Fruit fly (Drosophila melanogaster) ovary, adult (tissue): ENCODE measurements around the gene CG13667.

Experiments used
- CG17801 ChIP-seq: fragments of 200-800 bp; optimal IDR thresholded peaks from 2 replicates; lab custom pipeline; 2019; ENCODE audit warnings: missing biosample characterization, mild to moderate bottlenecking, missing genetic modification characterization, moderate library complexity; ENCODE audit not compliant: partially characterized antibody

Gene CG13667

DNA sequence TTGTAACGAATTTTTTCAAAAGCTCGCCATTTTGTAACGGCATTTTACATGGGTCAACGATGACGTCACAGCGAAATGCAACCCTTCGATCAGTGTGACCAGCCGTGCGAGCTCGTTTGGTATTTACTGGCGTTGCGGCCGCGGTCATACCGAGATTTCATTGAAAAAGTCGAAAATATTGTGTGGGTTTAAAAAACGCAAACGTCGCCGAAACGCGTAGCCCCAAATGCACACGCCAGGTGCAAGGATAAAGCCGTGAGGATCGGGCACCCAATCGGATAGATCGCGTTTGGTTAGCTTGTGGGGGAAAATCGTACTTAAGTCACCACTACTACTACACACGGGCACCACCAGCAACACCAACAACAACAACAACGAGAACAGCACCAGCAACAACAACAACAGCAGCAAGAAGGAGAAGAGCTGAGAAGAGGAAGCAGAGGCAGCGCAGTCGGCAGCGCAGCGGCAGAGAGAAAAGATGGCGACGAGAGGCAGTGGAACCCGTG is 19.6 kb downstream of the CG13667 start, which contains the start of gene Cbl:
Cbl (plus strand) TSS at position 124 of the 506 bp plus-strand sequence.
- TF ChIP-seq CG17801 (GFP tag; lab: Kevin White, UChicago) = peak; percentile 24

DNA sequence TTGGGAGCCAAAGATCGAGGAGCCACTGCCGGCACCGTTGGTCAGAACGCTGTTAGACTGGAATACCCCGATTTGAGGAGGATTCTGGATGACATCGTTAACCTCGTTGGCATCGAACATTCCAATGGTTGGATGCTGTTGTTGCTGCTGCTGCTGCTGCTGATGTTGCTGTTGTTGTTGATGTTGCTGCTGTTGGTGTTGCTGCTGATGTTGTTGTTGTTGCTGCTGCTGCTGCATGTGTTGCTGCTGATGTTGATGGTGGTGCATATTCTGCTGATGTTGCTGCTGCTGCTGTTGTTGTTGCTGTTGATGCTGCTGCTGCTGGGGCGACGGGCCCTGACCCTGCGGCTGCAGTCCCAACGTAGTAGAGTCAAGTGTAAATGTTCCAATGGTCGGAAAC is 32.3 kb downstream of the CG13667 start:
- no peak for TF ChIP-seq CG17801 (GFP tag; lab: Kevin White, UChicago)

DNA sequence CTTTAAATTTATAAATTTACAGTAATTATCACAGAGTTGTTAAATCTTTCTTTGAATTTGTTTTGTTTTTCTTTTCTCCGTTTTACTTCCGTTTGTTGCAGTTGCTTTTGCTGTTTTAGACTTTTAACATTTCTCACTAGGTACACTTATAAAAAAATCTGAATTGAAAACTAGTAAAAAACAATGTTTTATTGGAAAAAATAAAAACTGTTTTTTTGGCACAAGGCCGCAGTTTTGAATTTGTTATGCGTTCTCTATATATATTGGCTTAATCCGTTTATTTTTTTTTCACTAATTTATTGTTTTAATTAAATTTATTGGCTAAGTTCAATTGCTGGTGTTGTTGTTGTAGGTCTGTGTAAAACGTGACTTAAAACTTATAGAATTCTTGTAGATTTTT is 34.8 kb downstream of the CG13667 start:
- no peak for TF ChIP-seq CG17801 (GFP tag; lab: Kevin White, UChicago)

DNA sequence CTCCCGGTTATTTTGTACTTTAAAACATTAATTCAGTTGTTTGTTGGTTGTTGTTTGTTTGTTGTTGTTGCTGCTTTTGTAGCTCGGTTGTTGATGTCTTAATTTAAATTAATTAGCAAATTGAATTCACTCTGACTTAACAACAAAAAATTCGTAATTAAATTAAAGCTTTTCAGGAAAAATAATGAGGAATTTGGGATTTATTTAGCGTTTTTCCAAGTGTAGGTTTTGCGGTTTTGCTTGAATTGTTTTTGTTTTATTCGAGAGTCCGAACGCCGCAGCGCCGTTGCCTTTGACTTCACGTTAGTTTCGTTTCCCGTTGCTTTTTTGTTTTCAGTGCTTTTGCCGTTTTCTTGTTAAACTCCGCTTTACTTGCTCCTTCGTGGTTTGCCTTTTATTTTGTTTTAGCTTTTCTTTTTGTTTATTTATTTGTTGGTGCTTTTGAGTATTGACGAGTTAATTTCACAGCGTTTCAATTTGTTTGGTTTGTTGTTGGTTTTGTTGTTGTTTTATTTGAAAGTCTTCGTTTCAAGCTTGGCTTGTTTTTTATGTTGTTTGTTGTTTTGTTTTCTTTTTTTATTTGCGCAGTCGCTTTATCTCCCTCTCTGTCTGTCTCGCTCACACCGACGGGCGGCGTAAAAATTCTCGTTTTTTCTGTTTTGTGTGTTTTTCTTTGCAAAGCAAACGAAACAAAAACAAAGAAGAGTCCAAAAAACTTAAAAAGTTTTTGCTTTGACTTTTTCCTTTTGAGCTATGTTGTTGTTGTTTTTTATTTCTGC is 35.7 kb downstream of the CG13667 start:
- TF ChIP-seq CG17801 (GFP tag; lab: Kevin White, UChicago) = peak; percentile 77

DNA sequence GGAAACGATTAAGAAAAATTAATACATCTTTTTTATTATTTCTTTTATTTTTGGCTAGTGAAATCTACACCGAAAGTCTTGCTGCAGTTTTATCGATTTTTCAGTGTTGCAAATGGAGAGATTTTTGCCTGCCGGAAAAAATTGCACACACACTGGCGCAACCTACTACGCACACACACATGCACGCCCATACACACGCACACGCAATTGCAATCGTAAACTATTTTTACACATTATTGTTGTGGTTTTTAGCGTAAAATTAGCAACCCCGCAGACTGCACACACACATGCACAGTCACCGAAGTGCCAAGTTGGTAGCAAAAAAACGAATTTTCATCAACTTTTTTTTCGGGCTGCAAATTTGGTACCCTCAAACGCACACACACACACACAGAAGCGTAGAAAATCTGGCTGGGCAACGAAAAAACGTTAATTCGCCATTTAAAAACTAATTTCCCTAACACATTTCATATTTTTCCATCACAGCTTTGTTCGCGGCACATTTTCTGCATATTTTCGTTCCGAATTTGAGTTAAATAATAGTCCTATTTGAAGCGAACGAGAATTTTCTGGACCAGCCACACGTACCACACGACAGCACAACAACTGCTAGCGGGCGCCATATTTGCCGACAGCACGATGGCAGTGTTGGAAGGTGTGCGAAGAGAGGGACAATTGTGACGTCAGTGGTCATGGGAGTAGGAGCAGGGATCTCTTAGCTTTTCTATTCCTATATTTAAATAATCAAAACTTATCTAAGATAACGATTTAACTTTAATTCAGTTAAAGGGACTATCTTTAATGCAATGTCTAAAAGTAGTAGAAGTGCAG is 36.7 kb downstream of the CG13667 start, which contains the start of gene Unr:
Unr (minus strand) TSS at position 637 of the 831 bp plus-strand sequence.
- peak; percentile 73 for TF ChIP-seq CG17801 (GFP tag; lab: Kevin White, UChicago)

DNA sequence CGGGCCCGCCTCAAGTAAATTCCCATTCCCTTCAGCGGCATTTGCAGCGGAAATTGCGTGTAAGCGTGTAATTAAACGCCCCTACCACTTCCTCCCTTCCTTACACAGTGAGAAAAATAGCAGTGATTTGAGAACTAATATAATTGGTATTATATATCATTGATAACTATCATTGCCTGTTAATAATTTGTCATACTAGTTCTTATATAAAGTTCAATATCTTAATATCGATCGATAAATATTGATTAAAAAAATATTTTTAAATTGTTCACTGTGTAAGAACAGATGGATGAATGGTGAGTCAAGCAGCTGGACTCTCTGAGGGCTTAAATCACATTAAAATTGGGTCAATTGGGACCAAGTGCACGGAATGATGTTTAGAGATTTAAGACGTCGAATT is 39.8 kb downstream of the CG13667 start:
- peak; percentile 67 for TF ChIP-seq CG17801 (GFP tag; lab: Kevin White, UChicago)

DNA sequence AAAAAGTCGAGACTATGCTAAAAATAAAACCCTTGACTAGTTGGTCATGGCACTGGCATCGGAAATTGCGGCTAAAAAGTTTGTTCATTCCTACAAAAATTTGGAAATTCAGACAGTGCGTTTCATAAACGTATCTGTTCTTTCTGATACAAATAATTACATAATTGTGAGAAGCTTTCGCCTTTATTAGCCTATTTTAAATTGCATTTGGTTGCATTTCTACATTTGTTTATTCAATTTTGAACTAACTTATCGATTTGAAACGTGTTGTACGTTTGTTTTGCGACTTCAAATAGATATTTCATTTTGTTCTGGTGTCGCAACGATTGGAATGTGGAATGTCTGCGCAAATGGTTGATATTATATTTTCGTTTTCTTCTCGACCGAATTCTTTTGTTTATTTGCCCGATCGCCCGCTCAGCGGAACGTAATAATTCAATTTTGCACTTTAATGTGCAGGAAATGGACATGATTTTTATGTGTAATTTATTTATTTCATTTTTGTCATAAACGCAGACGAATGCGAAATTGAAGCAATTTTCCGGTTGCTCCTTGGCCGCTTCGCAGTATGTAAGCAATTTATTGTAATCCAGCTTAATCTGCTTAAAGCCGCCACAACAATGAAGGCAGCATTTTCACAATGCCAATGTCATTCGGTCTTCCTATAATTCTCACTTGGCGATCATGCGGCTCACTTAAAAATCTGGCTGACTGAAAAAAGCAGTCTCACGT is 41.0 kb downstream of the CG13667 start:
- TF ChIP-seq CG17801 (GFP tag; lab: Kevin White, UChicago) = no peak

DNA sequence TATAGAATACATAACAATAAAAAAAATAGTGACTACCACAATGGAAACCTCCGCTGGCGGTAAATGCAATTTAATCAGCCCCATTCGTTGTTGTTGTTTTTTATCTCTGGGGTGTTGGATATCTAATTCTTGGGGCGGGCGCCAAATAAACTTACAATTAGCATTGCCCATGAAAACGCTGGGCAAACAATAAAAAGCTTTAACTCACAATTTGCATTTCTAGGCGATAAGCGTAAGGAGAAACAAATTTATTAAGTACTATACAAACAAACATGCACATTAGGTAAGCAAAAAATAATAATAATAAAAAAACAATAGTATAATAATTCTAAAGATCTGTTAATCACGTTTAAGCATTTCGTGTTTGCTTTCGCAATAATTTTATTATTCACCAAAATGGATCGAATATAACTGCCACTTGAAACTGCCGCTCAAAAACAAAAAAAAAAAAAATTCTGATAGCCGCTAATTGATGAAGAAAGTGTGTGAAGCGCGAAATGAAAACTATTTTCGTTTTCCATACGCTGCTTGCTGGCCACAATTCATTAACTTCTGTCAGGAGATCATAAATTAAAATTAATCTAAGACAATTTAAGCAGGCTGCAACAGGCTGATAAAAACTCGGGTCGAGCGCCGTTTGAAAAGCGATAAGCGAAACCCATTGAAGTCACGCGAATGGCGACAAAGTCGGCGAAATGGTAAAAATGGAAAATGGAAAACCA is 42.7 kb downstream of the CG13667 start:
- TF ChIP-seq CG17801 (GFP tag; lab: Kevin White, UChicago) = peak; percentile 18

DNA sequence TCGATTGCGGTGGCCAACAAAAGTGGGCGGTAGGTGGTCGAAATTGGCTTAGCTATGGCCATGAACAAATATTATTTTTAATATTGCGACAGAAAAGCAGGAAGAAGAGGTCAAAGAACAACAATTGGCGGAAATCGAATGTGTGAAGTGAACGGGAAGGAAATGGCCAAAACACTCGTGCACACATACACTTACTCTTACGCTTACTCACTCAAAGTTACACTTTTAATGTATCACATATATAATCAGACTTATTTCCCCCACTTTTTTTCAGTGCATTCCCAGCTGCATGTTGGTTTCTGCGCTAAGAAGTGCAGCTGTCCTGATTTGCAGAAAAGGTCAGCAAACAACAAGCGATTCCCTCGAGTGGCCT is 43.2 kb downstream of the CG13667 start:
- no peak for TF ChIP-seq CG17801 (GFP tag; lab: Kevin White, UChicago)

DNA sequence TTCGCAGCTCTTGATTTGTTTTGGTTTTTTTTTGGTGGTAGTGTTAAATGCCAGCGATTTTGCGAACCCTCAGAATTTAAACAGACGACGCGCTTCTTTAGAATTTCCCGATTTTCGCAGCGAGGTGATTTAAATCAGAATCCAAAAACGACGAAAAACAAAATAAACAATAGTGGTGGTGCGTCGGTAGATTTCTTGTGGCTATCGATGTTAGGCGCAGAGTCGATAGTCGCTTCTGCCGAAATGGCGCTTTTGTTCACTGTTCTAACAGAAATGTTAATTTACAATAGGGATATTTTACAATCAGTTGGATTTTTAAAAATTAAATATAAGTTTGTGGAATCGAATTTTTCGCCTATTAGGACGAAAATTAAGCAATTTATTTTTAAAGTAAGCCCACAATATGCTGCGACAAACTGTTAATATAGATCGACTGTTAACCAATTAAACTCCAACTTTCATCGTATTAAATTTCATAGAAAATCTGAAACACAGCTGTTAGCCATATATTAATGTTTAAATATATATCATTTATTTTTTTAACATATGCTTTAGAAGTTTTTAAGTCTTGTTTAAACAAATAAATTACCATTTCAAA is 44.0 kb downstream of the CG13667 start, which contains the start of gene CG6983:
CG6983 (minus strand) TSS at position 176 of the 598 bp plus-strand sequence.
- TF ChIP-seq CG17801 (GFP tag; lab: Kevin White, UChicago) = peak; percentile 30

DNA sequence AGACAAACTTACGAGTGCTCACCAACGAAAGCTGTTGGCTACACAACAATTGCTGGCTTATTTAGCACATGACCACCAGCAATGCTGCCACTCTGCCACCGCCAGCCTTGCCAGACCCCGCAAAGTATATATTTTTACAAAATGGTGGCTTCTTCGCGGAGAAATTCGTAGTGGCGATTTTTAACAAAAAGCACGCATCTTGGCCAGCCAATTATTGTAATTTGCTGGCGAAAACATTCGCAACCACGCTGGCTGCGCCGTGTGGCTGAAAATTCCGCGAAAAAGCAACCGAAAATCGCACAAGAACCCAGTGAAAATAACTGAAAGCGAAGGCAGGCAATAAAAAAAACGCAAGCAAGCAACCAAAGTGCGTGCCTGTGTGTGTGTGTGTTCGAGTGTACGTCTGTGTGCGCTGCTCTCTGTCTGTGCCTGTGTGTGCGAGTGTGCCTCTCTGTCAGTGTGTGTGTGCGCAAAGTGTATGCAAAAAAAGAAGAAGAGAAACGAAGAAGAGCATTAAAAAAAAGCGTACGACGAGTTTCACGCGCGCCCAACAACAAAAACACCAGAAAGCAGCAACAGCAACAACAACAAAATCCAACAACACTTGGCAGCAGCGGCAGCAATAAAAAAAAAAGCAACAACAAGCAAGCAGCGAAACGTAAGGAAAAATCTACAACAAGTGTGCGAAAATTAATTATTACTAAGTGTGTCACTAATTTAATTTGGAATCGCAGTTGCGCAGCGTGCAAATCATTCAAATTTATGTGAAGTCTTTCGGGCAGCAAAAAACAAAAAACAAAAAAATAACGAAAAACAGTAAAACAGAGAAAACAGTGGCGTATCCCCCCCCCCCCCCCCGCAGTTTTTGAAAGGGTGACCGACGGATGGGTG is 44.8 kb downstream of the CG13667 start, which contains the start of gene Gug:
Gug (plus strand) TSS at position 123 of the 891 bp plus-strand sequence.
- TF ChIP-seq CG17801 (GFP tag; lab: Kevin White, UChicago) = peak; percentile 89

DNA sequence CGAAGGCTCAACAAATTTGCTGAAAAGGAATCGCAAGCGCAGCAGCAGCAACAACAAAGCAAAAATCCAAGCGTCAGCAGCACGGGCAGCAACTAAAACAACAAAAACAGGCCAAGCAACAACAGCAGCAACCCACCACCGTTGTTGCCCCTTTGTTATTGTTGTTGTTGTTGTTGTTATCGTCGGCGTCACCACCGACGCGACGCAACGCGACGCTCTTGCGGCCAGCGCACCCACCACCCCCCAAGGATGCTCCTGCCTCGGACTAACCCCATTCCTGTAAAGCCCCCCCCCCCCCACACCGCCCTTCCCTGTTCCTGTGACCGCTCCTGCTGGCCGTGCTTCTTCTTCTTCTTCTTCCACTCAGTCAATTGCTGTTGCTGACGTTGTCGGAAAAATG is 45.5 kb downstream of the CG13667 start:
- TF ChIP-seq CG17801 (GFP tag; lab: Kevin White, UChicago) = no peak
